Worm (Caenorhabditis elegans): Measurements from ENCODE around the gene aly-1.

Gene aly-1

DNA sequence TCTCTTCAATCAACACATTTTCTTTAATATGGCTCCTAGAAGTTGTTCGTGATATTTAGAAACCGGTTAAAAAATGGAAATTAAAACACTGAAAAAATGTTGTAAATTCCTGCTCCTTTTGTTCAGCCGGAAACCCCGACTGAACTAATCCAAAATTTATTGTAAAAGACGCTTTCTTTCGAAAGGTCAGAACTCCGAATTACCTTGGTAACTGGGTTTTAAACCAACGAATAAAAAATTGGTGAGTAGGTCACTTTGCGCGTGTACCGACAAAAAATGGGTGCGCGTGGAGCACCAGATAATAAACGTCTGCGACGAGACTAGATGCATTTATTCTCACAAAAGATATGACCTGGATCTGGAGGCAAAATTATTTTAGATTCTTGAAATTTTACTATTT is 21.9 kb downstream of the aly-1 start:
- no peak for TF ChIP-seq mml-1 (tag; optimal IDR thresholded peaks at IDR 0.05)
- TF ChIP-seq lsy-12 (tag; optimal IDR thresholded peaks at IDR 0.05): no peak
- no peak for TF ChIP-seq ZK546.5 (tag; optimal IDR thresholded peaks at IDR 0.05)
- TF ChIP-seq snpc-4 (tag; optimal IDR thresholded peaks at IDR 0.05): peak; percentile 45

DNA sequence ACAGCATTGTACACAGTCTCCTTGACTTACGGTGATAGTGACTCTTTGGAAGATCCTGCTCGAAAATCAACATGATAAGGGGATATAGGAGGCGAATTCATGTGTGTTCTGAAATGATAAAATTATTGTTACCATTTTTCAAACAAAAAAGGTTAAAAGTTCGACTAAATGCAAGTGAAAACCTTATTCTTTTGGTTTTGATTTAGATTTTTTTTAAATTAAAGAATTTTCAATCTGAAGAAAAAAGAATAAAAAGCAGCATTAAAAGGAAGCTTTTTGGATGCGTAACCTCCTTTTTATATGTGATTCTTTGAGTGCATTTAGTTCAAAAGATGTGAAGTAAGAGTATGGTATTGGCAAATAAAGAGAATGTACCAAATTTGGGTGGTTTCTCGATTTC is 26.6 kb downstream of the aly-1 start, which contains the start of gene delm-1:
Gene delm-1 (minus strand): TSS at position 101 of the 400 bp plus-strand sequence.
- no peak for TF ChIP-seq mml-1 (tag; optimal IDR thresholded peaks at IDR 0.05)
- no peak for TF ChIP-seq ceh-9 (tag; optimal IDR thresholded peaks at IDR 0.05)
- TF ChIP-seq tbx-2 (tag; optimal IDR thresholded peaks at IDR 0.05): no peak
- no peak for TF ChIP-seq nhr-237 (tag; optimal IDR thresholded peaks at IDR 0.05)
- TF ChIP-seq egl-5 (tag; optimal IDR thresholded peaks at IDR 0.05): no peak
- TF ChIP-seq lin-39 (tag; optimal IDR thresholded peaks at IDR 0.05): no peak
- TF ChIP-seq fkh-10 (GFP tag; optimal IDR thresholded peaks at IDR 0.05): no peak
- no peak for TF ChIP-seq pha-4 (tag; optimal IDR thresholded peaks at IDR 0.05)
- no peak for TF ChIP-seq elt-1 (tag; optimal IDR thresholded peaks at IDR 0.05)
- TF ChIP-seq mdl-1 (tag; optimal IDR thresholded peaks at IDR 0.05): no peak
- TF ChIP-seq ztf-4 (tag; optimal IDR thresholded peaks at IDR 0.05): no peak
- no peak for TF ChIP-seq nhr-43 (tag; optimal IDR thresholded peaks at IDR 0.05; ENCODE audit: poor library complexity, severe bottlenecking)
- TF ChIP-seq ceh-16 (tag; optimal IDR thresholded peaks at IDR 0.05): no peak
- TF ChIP-seq zag-1 (tag; optimal IDR thresholded peaks at IDR 0.05): no peak
- TF ChIP-seq lsy-12 (tag; optimal IDR thresholded peaks at IDR 0.05): no peak
- no peak for TF ChIP-seq nhr-12 (tag; optimal IDR thresholded peaks at IDR 0.05)
- no peak for TF ChIP-seq nhr-25 (tag; optimal IDR thresholded peaks at IDR 0.05)
- TF ChIP-seq fos-1 (tag; optimal IDR thresholded peaks at IDR 0.05): no peak
- TF ChIP-seq fkh-2 (tag; optimal IDR thresholded peaks at IDR 0.05): no peak

ce11 chrIV:9140172-9140805 is 31.6 kb downstream of the aly-1 start:
- TF ChIP-seq nhr-12 (tag; optimal IDR thresholded peaks at IDR 0.05): no peak
- TF ChIP-seq fkh-2 (tag; optimal IDR thresholded peaks at IDR 0.05): no peak
- no peak for TF ChIP-seq elt-3 (tag; optimal IDR thresholded peaks at IDR 0.05)
- TF ChIP-seq daf-12 (tag; optimal IDR thresholded peaks at IDR 0.05): no peak
- TF ChIP-seq nhr-76 (tag; optimal IDR thresholded peaks at IDR 0.05): no peak
- no peak for TF ChIP-seq nhr-77 (tag; optimal IDR thresholded peaks at IDR 0.05)
- no peak for TF ChIP-seq hmg-11 (tag; optimal IDR thresholded peaks at IDR 0.05)
- TF ChIP-seq jun-1 (tag; optimal IDR thresholded peaks at IDR 0.05): no peak
- no peak for TF ChIP-seq nhr-43 (tag; optimal IDR thresholded peaks at IDR 0.05; ENCODE audit: poor library complexity, severe bottlenecking)
- no peak for TF ChIP-seq sea-2 (GFP tag; optimal IDR thresholded peaks at IDR 0.05)
- no peak for TF ChIP-seq aly-2 (tag; optimal IDR thresholded peaks at IDR 0.05)

ce11 chrIV:9144405-9144804 is 35.7 kb downstream of the aly-1 start, which contains the start of gene flp-1:
flp-1 (plus strand) TSS chrIV:9144705.
- TF ChIP-seq lin-15B (tag; optimal IDR thresholded peaks at IDR 0.05): no peak
- TF ChIP-seq aly-2 (tag; optimal IDR thresholded peaks at IDR 0.05): no peak
- TF ChIP-seq nhr-23 (tag; optimal IDR thresholded peaks at IDR 0.05): no peak
- no peak for TF ChIP-seq zag-1 (tag; optimal IDR thresholded peaks at IDR 0.05)
- no peak for TF ChIP-seq unc-62 (GFP tag; optimal IDR thresholded peaks at IDR 0.05)
- no peak for TF ChIP-seq fkh-10 (GFP tag; optimal IDR thresholded peaks at IDR 0.05)
- no peak for TF ChIP-seq ztf-4 (tag; optimal IDR thresholded peaks at IDR 0.05)
- TF ChIP-seq ceh-82 (tag; optimal IDR thresholded peaks at IDR 0.05): no peak

DNA sequence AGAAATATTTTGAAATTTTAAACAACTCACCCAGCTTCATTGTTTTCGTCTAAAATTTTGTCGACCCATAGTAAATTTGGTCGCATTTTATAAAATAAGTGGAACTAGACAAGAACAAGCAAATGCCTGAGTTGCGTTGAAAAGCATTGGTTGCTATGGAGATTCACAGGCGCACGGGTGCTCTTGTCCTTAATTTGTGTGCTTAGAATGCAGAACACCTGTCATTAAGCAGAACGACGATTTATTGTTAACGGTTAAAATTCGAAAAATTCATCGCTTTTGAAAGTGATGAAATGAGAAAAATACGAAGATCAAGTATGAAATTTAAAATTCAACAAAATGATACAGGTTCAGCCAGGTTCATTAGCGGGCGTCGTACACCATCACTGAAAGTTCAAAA is 37.4 kb downstream of the aly-1 start, which contains the start of gene daf-10:
Gene daf-10 (minus strand): TSS at position 101 of the 400 bp plus-strand sequence.
- TF ChIP-seq elt-2 (tag; optimal IDR thresholded peaks at IDR 0.05) (no peak), unc-62 (GFP tag; optimal IDR thresholded peaks at IDR 0.05) (no peak), sea-2 (GFP tag; optimal IDR thresholded peaks at IDR 0.05) (no peak), nhr-12 (tag; optimal IDR thresholded peaks at IDR 0.05) (no peak), jun-1 (tag; optimal IDR thresholded peaks at IDR 0.05) (no peak), lin-15B (tag; optimal IDR thresholded peaks at IDR 0.05) (no peak), pqm-1 (tag; optimal IDR thresholded peaks at IDR 0.05) (no peak), elt-3 (tag; optimal IDR thresholded peaks at IDR 0.05) (no peak), snpc-4 (tag; optimal IDR thresholded peaks at IDR 0.05) (no peak), nhr-77 (tag; optimal IDR thresholded peaks at IDR 0.05) (no peak), hmg-11 (tag; optimal IDR thresholded peaks at IDR 0.05) (no peak), R02D3.7 (tag; optimal IDR thresholded peaks at IDR 0.05) (no peak), ZK546.5 (tag; optimal IDR thresholded peaks at IDR 0.05) (no peak)
